Worm (Caenorhabditis elegans) whole organism, young adult: ENCODE measurements around the gene H34I24.1.
A peak's percentile ranks its signal among the peaks of the same experiment; 100 is the strongest.

Experiments used
- B0019.2 ChIP-seq: fragments of 200-800 bp; sonication (Bioruptor generic); conservative IDR thresholded peaks from 2 replicates; pipeline ENCODE4 v1.3.6; 2022; ENCODE audit warnings: missing genetic modification reagents, missing genetic modification characterization, missing compliant biosample characterization
- B0336.3 ChIP-seq: fragments of 200-800 bp; sonication (Bioruptor generic); IDR thresholded peaks from 2 replicates; pipeline ENCODE4 v1.3.6; 2022; ENCODE audit warnings: missing genetic modification characterization, missing compliant biosample characterization
- C06A6.2 ChIP-seq: fragments of 200-800 bp; sonication (Bioruptor generic); conservative IDR thresholded peaks from 2 replicates; pipeline ENCODE4 v1.3.6; 2022; ENCODE audit warnings: missing genetic modification characterization, missing compliant biosample characterization
- C17E4.6 ChIP-seq: fragments of 200-800 bp; sonication (Bioruptor generic); IDR thresholded peaks from 2 replicates; pipeline ENCODE4 v1.3.6; 2022; ENCODE audit warnings: missing genetic modification reagents, missing genetic modification characterization, missing compliant biosample characterization
- F37B4.10 ChIP-seq: fragments of 200-800 bp; sonication (Bioruptor generic); IDR thresholded peaks from 2 replicates; pipeline ENCODE4 v1.3.6; 2022; ENCODE audit warnings: missing genetic modification characterization, missing compliant biosample characterization
- F39B2.1 ChIP-seq: fragments of 200-800 bp; sonication (Bioruptor generic); IDR thresholded peaks from 2 replicates; pipeline ENCODE4 v1.3.6; 2022; ENCODE audit warnings: missing genetic modification reagents, missing genetic modification characterization, missing compliant biosample characterization
- F57C9.4 ChIP-seq: sonication (generic microtip); optimal IDR thresholded peaks from 2 replicates; lab custom pipeline; 2017; ENCODE audit warnings: mild to moderate bottlenecking, missing genetic modification characterization, missing compliant biosample characterization
- Y56A3A.18 ChIP-seq: fragments of 200-800 bp; sonication (Bioruptor generic); IDR thresholded peaks from 2 replicates; pipeline ENCODE4 v1.3.6; 2022; ENCODE audit warnings: missing genetic modification reagents, missing genetic modification characterization, missing compliant biosample characterization
- Y67H2A.10 ChIP-seq: fragments of 200-800 bp; sonication (Bioruptor generic); conservative IDR thresholded peaks from 2 replicates; pipeline ENCODE4 v1.3.6; 2022; ENCODE audit warnings: missing genetic modification reagents, missing genetic modification characterization, missing compliant biosample characterization
- Y95B8A.8 ChIP-seq: fragments of 200-800 bp; sonication (Bioruptor generic); IDR thresholded peaks from 2 replicates; pipeline ENCODE4 v1.3.6; 2022; ENCODE audit warnings: missing genetic modification reagents, missing genetic modification characterization, missing compliant biosample characterization
- akir-1 ChIP-seq: fragments of 200-800 bp; sonication (Bioruptor generic); optimal IDR thresholded peaks from 2 replicates; lab custom pipeline; 2018; ENCODE audit warnings: mild to moderate bottlenecking, missing genetic modification characterization, moderate library complexity, missing compliant biosample characterization
- aptf-2 ChIP-seq: fragments of 200-800 bp; sonication (Bioruptor generic); conservative IDR thresholded peaks from 2 replicates; pipeline ENCODE4 v1.3.6; 2022; ENCODE audit warnings: missing genetic modification reagents, missing genetic modification characterization, missing compliant biosample characterization
- aptf-3 ChIP-seq: fragments of 200-800 bp; sonication (Bioruptor generic); IDR thresholded peaks from 2 replicates; pipeline ENCODE4 v1.3.6; 2022; ENCODE audit warnings: missing genetic modification characterization, missing compliant biosample characterization
- attf-5 ChIP-seq: fragments of 200-800 bp; sonication (Bioruptor generic); optimal IDR thresholded peaks from 2 replicates; lab custom pipeline; 2018; ENCODE audit warnings: mild to moderate bottlenecking, missing genetic modification characterization, missing compliant biosample characterization
- attf-6 ChIP-seq: fragments of 200-800 bp; sonication (Bioruptor generic); IDR thresholded peaks from 2 replicates; pipeline ENCODE4 v1.3.6; 2022; ENCODE audit warnings: missing genetic modification reagents, missing genetic modification characterization, missing compliant biosample characterization
- bed-1 ChIP-seq: fragments of 200-800 bp; sonication (Bioruptor generic); IDR thresholded peaks from 2 replicates; pipeline ENCODE4 v1.3.6; 2022; ENCODE audit warnings: missing genetic modification reagents, missing genetic modification characterization, missing compliant biosample characterization
- cebp-1 ChIP-seq, 2 experiments: fragments of 200-800 bp in 1 of 2; sonication (Bioruptor generic) in 1 of 2; sonication (generic microtip) in 1 of 2; IDR thresholded peaks in 1 of 2; optimal IDR thresholded peaks in 1 of 2; 2 replicates each; pipeline versions ENCODE4 v1.3.6 to Lab custom; 2017 to 2022; ENCODE audit warnings: missing compliant biosample characterization in 2 of 2, missing genetic modification characterization in 2 of 2, mild to moderate bottlenecking in 1 of 2, missing genetic modification reagents in 1 of 2, moderate library complexity in 1 of 2
- ceh-100 ChIP-seq: fragments of 200-800 bp; sonication (Bioruptor generic); IDR thresholded peaks from 2 replicates; pipeline ENCODE4 v1.3.6; 2022; ENCODE audit warnings: missing genetic modification reagents, missing genetic modification characterization, missing compliant biosample characterization
- ceh-27 ChIP-seq: fragments of 200-800 bp; sonication (Bioruptor generic); optimal IDR thresholded peaks from 2 replicates; lab custom pipeline; 2018; ENCODE audit warnings: mild to moderate bottlenecking, missing genetic modification characterization, moderate library complexity, missing compliant biosample characterization
- egrh-3 ChIP-seq: fragments of 200-800 bp; sonication (Bioruptor generic); IDR thresholded peaks from 2 replicates; pipeline ENCODE4 v1.3.6; 2022; ENCODE audit warnings: missing genetic modification reagents, missing genetic modification characterization, missing compliant biosample characterization
- ekl-4 ChIP-seq: fragments of 200-800 bp; sonication (Bioruptor generic); IDR thresholded peaks from 2 replicates; pipeline ENCODE4 v1.3.6; 2022; ENCODE audit warnings: missing genetic modification reagents, missing genetic modification characterization, missing compliant biosample characterization
- ets-4 ChIP-seq: fragments of 200-800 bp; sonication (Bioruptor generic); optimal IDR thresholded peaks from 2 replicates; lab custom pipeline; 2018; ENCODE audit warnings: mild to moderate bottlenecking, missing genetic modification characterization, missing compliant biosample characterization
- hmg-1.2 ChIP-seq: fragments of 200-800 bp; sonication (Bioruptor generic); IDR thresholded peaks from 2 replicates; pipeline ENCODE4 v1.3.6; 2022; ENCODE audit warnings: missing genetic modification reagents, missing genetic modification characterization, missing compliant biosample characterization
- hrde-1 ChIP-seq: sonication (generic microtip); optimal IDR thresholded peaks from 2 replicates; lab custom pipeline; 2016; ENCODE audit warnings: missing genetic modification characterization, mild to moderate bottlenecking, missing compliant biosample characterization, moderate library complexity, missing genotype, missing genetic modification reagents, borderline replicate concordance
- lag-1 ChIP-seq: fragments of 200-800 bp; sonication (Bioruptor generic); IDR thresholded peaks from 2 replicates; pipeline ENCODE4 v1.3.6; 2022; ENCODE audit warnings: missing genetic modification reagents, missing genetic modification characterization, missing compliant biosample characterization
- let-607 ChIP-seq, 2 experiments: fragments of 200-800 bp in 1 of 2; sonication (Bioruptor generic) in 1 of 2; sonication (generic microtip) in 1 of 2; optimal IDR thresholded peaks; 2 replicates each; lab custom pipeline; 2016 to 2018; ENCODE audit warnings: mild to moderate bottlenecking in 2 of 2, missing compliant biosample characterization in 2 of 2, missing genetic modification characterization in 2 of 2, moderate library complexity in 2 of 2, missing genotype in 1 of 2
- lin-26 ChIP-seq: fragments of 200-800 bp; sonication (Bioruptor generic); IDR thresholded peaks from 2 replicates; pipeline ENCODE4 v1.3.6; 2022; ENCODE audit warnings: missing genetic modification reagents, missing genetic modification characterization, missing compliant biosample characterization
- lin-40 ChIP-seq: sonication (generic microtip); optimal IDR thresholded peaks from 2 replicates; lab custom pipeline; 2016; ENCODE audit warnings: missing genetic modification characterization, mild to moderate bottlenecking, missing compliant biosample characterization, missing genotype, missing genetic modification reagents
- lir-1 ChIP-seq: fragments of 200-800 bp; sonication (Bioruptor generic); conservative IDR thresholded peaks from 2 replicates; pipeline ENCODE4 v1.3.6; 2022; ENCODE audit warnings: missing genetic modification reagents, missing genetic modification characterization, missing compliant biosample characterization
- madf-3 ChIP-seq: fragments of 200-800 bp; sonication (Bioruptor generic); IDR thresholded peaks from 2 replicates; pipeline ENCODE4 v1.3.6; 2022; ENCODE audit warnings: missing genetic modification reagents, missing genetic modification characterization, missing compliant biosample characterization
- madf-8 ChIP-seq: fragments of 200-800 bp; sonication (Bioruptor generic); conservative IDR thresholded peaks from 2 replicates; pipeline ENCODE4 v1.3.6; 2022; ENCODE audit warnings: missing genetic modification reagents, missing genetic modification characterization, missing compliant biosample characterization
- mcd-1 ChIP-seq: fragments of 200-800 bp; sonication (Bioruptor generic); IDR thresholded peaks from 2 replicates; pipeline ENCODE4 v1.3.6; 2022; ENCODE audit warnings: missing genetic modification reagents, missing genetic modification characterization, missing compliant biosample characterization
- nfya-1 ChIP-seq: sonication (generic microtip); optimal IDR thresholded peaks from 2 replicates; lab custom pipeline; 2017; ENCODE audit warnings: antibody characterized with exemption, missing compliant biosample characterization, missing genetic modification characterization, borderline replicate concordance; ENCODE audit not compliant: insufficient read depth
- nfyb-1 ChIP-seq: fragments of 200-800 bp; sonication (Bioruptor generic); IDR thresholded peaks from 2 replicates; pipeline ENCODE4 v1.3.6; 2022; ENCODE audit warnings: missing genetic modification reagents, missing genetic modification characterization, missing compliant biosample characterization
- nhr-179 ChIP-seq: sonication (generic microtip); optimal IDR thresholded peaks from 2 replicates; lab custom pipeline; 2016; ENCODE audit warnings: mild to moderate bottlenecking, missing genetic modification characterization, missing compliant biosample characterization
- nhr-90 ChIP-seq: sonication (generic microtip); optimal IDR thresholded peaks from 2 replicates; lab custom pipeline; 2016; ENCODE audit warnings: missing genotype, mild to moderate bottlenecking, missing genetic modification characterization, missing compliant biosample characterization
- rcor-1 ChIP-seq: fragments of 200-800 bp; sonication (Bioruptor generic); IDR thresholded peaks from 2 replicates; pipeline ENCODE4 v1.3.6; 2022; ENCODE audit warnings: missing genetic modification reagents, missing genetic modification characterization, missing compliant biosample characterization
- rpc-1 ChIP-seq, 2 experiments: fragments of 150-350 bp in 1 of 2; sonication (generic microtip) in 1 of 2; optimal IDR thresholded peaks; 2 replicates each; lab custom pipeline; 2014 to 2018; ENCODE audit warnings: missing biosample characterization in 1 of 2, missing genetic modification characterization in 1 of 2, missing genetic modification reagents in 1 of 2, missing genotype in 1 of 2
- sea-2 ChIP-seq: fragments of 200-800 bp; sonication (Bioruptor generic); IDR thresholded peaks from 2 replicates; pipeline ENCODE4 v1.3.6; 2022; ENCODE audit warnings: missing genetic modification characterization, missing compliant biosample characterization
- snpc-1.1 ChIP-seq: sonication (generic microtip); optimal IDR thresholded peaks from 2 replicates; lab custom pipeline; 2017; ENCODE audit warnings: missing genetic modification characterization, mild to moderate bottlenecking, missing compliant biosample characterization, antibody characterized with exemption, moderate library complexity, missing genotype, missing genetic modification reagents; ENCODE audit not compliant: insufficient read depth
- somi-1 ChIP-seq: fragments of 200-800 bp; sonication (Bioruptor generic); optimal IDR thresholded peaks from 2 replicates; lab custom pipeline; 2018; ENCODE audit warnings: mild to moderate bottlenecking, missing genetic modification characterization, missing compliant biosample characterization
- unc-130 ChIP-seq: sonication (generic microtip); optimal IDR thresholded peaks from 2 replicates; lab custom pipeline; 2016; ENCODE audit warnings: missing genetic modification reagents, missing genetic modification characterization, missing compliant biosample characterization
- xnd-1 ChIP-seq: sonication (generic microtip); optimal IDR thresholded peaks from 2 replicates; lab custom pipeline; 2016; ENCODE audit warnings: missing genotype, missing genetic modification reagents, missing genetic modification characterization, missing compliant biosample characterization
- zfh-2 ChIP-seq: fragments of 200-800 bp; sonication (Bioruptor generic); conservative IDR thresholded peaks from 2 replicates; pipeline ENCODE4 v1.3.6; 2022; ENCODE audit warnings: missing genetic modification reagents, missing genetic modification characterization, missing compliant biosample characterization
- ztf-18 ChIP-seq: sonication (generic microtip); optimal IDR thresholded peaks from 2 replicates; lab custom pipeline; 2016; ENCODE audit warnings: missing genotype, mild to moderate bottlenecking, missing genetic modification characterization, missing compliant biosample characterization
- ztf-22 ChIP-seq: fragments of 200-800 bp; sonication (Bioruptor generic); optimal IDR thresholded peaks from 2 replicates; lab custom pipeline; 2018; ENCODE audit warnings: mild to moderate bottlenecking, missing genetic modification characterization, moderate library complexity, missing compliant biosample characterization
- ztf-26 ChIP-seq: sonication (generic microtip); optimal IDR thresholded peaks from 2 replicates; lab custom pipeline; 2017; ENCODE audit warnings: missing genetic modification characterization, missing compliant biosample characterization

H34I24.1 gene

DNA sequence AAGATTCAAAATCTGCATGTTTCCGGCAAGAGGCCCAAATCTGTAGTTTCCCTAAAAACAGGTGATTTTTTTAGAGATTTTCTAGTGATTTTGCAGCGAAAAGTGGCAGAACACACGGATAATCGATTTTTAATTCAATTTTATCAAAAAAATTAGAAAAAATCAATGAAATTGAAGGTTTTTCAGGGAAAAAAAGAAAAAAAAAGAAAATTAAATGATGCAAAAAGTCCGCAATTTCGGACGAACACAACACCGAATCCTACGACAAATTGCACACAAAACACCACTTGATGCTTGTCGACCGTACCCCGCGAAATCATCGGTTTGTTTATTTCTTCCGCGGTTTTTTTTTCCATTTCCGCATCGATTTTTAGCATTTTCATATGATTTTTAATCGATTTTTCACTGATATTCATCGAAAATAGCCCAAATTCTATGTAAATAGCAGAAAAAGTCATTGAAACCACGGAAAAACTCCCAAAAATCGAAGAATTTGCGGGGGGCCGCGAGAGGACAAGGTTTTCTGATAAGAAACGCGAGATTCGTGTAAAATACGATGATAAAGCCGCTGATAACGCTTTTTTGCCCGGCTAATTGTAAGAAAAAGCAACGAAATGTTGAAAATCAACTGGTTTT is 31.8 kb upstream of the H34I24.1 start, which contains the start of gene tufm-1:
Gene tufm-1 (minus strand): TSS at position 51 of the 636 bp plus-strand sequence.
- no peak for TF ChIP-seq let-607 (tag; optimal IDR thresholded peaks at IDR 0.05; lab: Kevin White, UChicago)
- TF ChIP-seq attf-6 (GFP tag; lab: Robert Waterston, UW), result no peak
- no peak for TF ChIP-seq sea-2 (GFP tag; lab: Robert Waterston, UW)
- no peak for TF ChIP-seq nfyb-1 (GFP tag; lab: Robert Waterston, UW)
- TF ChIP-seq rcor-1 (GFP tag; lab: Robert Waterston, UW), result no peak
- TF ChIP-seq lir-1 (GFP tag; lab: Robert Waterston, UW), result no peak
- no peak for TF ChIP-seq Y67H2A.10 (GFP tag; lab: Robert Waterston, UW)
- TF ChIP-seq F39B2.1 (GFP tag; lab: Robert Waterston, UW), result no peak
- TF ChIP-seq B0336.3 (GFP tag; lab: Robert Waterston, UW), result no peak
- TF ChIP-seq attf-5 (GFP tag; lab: Kevin White, UChicago), result peak; percentile 46
- no peak for TF ChIP-seq hmg-1.2 (GFP tag; lab: Robert Waterston, UW)
- no peak for TF ChIP-seq aptf-2 (GFP tag; lab: Robert Waterston, UW)
- TF ChIP-seq madf-3 (GFP tag; lab: Robert Waterston, UW), result no peak
- no peak for TF ChIP-seq ceh-100 (GFP tag; lab: Robert Waterston, UW)
- TF ChIP-seq ekl-4 (GFP tag; lab: Robert Waterston, UW), result no peak
- TF ChIP-seq somi-1 (GFP tag; lab: Kevin White, UChicago), result no peak
- TF ChIP-seq cebp-1 (GFP tag; IDR thresholded peaks at IDR 0.05; lab: Robert Waterston, UW), result no peak
- peak; percentile 11 for TF ChIP-seq cebp-1 (tag; optimal IDR thresholded peaks at IDR 0.05; lab: Kevin White, UChicago)
- TF ChIP-seq zfh-2 (GFP tag; lab: Robert Waterston, UW), result no peak
- no peak for TF ChIP-seq ztf-26 (tag; lab: Kevin White, UChicago)
- TF ChIP-seq aptf-3 (GFP tag; lab: Robert Waterston, UW), result no peak
- TF ChIP-seq hrde-1 (tag; lab: Kevin White, UChicago), result no peak
- TF ChIP-seq ztf-18 (tag; lab: Kevin White, UChicago), result no peak
- TF ChIP-seq lin-26 (GFP tag; lab: Robert Waterston, UW), result no peak
- no peak for TF ChIP-seq snpc-1.1
- no peak for TF ChIP-seq ceh-27 (GFP tag; lab: Kevin White, UChicago)
- TF ChIP-seq egrh-3, result no peak
- no peak for TF ChIP-seq C06A6.2 (GFP tag; lab: Robert Waterston, UW)
- no peak for TF ChIP-seq rpc-1 (optimal IDR thresholded peaks at IDR 0.05; lab: Kevin White, UChicago)
- no peak for TF ChIP-seq rpc-1 (tag; optimal IDR thresholded peaks at IDR 0.05; lab: Kevin White, UChicago)
- TF ChIP-seq C17E4.6, result no peak
- TF ChIP-seq B0019.2 (GFP tag; lab: Robert Waterston, UW), result no peak
- no peak for TF ChIP-seq Y95B8A.8 (GFP tag; lab: Robert Waterston, UW)
- no peak for TF ChIP-seq lag-1
- no peak for TF ChIP-seq bed-1
- peak; percentile 70 for TF ChIP-seq mcd-1 (GFP tag; lab: Robert Waterston, UW)
- no peak for TF ChIP-seq F37B4.10 (GFP tag; lab: Robert Waterston, UW)
- TF ChIP-seq F57C9.4 (tag; lab: Kevin White, UChicago), result no peak
- TF ChIP-seq ets-4 (GFP tag; lab: Kevin White, UChicago), result no peak
- no peak for TF ChIP-seq ztf-22
- TF ChIP-seq nhr-90 (tag; lab: Kevin White, UChicago), result no peak
- peak; percentile 39 for TF ChIP-seq madf-8 (GFP tag; lab: Robert Waterston, UW)
- no peak for TF ChIP-seq nfya-1
- TF ChIP-seq xnd-1 (tag; lab: Kevin White, UChicago), result peak; percentile 30
- TF ChIP-seq Y56A3A.18, result no peak
- TF ChIP-seq unc-130 (GFP tag; lab: Kevin White, UChicago), result no peak
- TF ChIP-seq lin-40 (tag; lab: Kevin White, UChicago), result peak; percentile 38
- no peak for TF ChIP-seq nhr-179 (tag; lab: Kevin White, UChicago)
- TF ChIP-seq akir-1, result no peak
